Fruit fly (Drosophila melanogaster) whole organism, embryonic: ENCODE measurements around the gene CG44000.
A peak's percentile ranks its signal among the peaks of the same experiment; 100 is the strongest.

Source experiments
- CG10366 ChIP-seq: fragments of 200-800 bp; sonication (Bioruptor generic); IDR thresholded peaks from 2 replicates; pipeline ENCODE4 v1.3.6; 2022; ENCODE audit warnings: missing biosample characterization, missing genetic modification characterization
- CG10565 ChIP-seq: fragments of 200-800 bp; sonication (Bioruptor generic); optimal IDR thresholded peaks from 3 replicates; lab custom pipeline; 2016; ENCODE audit warnings: missing biosample characterization, mild to moderate bottlenecking, missing genetic modification characterization
- CG10654 ChIP-seq: fragments of 200-800 bp; sonication (Bioruptor generic); optimal IDR thresholded peaks from 2 replicates; lab custom pipeline; 2016; ENCODE audit warnings: missing biosample characterization, missing genetic modification characterization
- CG12942 ChIP-seq: fragments of 200-800 bp; sonication (Bioruptor generic); optimal IDR thresholded peaks from 3 replicates; lab custom pipeline; 2016; ENCODE audit warnings: missing biosample characterization, missing genetic modification characterization
- CG14965 ChIP-seq: fragments of 200-800 bp; sonication (Bioruptor generic); optimal IDR thresholded peaks from 2 replicates; lab custom pipeline; 2016; ENCODE audit warnings: missing biosample characterization, missing genetic modification characterization, borderline replicate concordance
- CG15514 ChIP-seq: fragments of 200-800 bp; sonication (Bioruptor generic); optimal IDR thresholded peaks from 3 replicates; lab custom pipeline; 2017; ENCODE audit warnings: missing biosample characterization, missing genetic modification characterization, mild to moderate bottlenecking, moderate library complexity, missing genetic modification reagents
- CG15601 ChIP-seq: fragments of 200-800 bp; sonication (Bioruptor generic); optimal IDR thresholded peaks from 3 replicates; lab custom pipeline; 2019; ENCODE audit warnings: missing biosample characterization, mild to moderate bottlenecking, missing genetic modification characterization, moderate library complexity
- CG2875 ChIP-seq: fragments of 200-800 bp; sonication (Bioruptor generic); optimal IDR thresholded peaks from 2 replicates; lab custom pipeline; 2017; ENCODE audit warnings: missing biosample characterization, mild to moderate bottlenecking, missing genetic modification characterization, missing genetic modification reagents
- CG3065 ChIP-seq: fragments of 200-800 bp; sonication (Bioruptor generic); optimal IDR thresholded peaks from 2 replicates; lab custom pipeline; 2016; ENCODE audit warnings: missing biosample characterization, missing genetic modification characterization
- CG3407 ChIP-seq: fragments of 200-800 bp; sonication (Bioruptor generic); optimal IDR thresholded peaks from 2 replicates; lab custom pipeline; 2018; ENCODE audit warnings: missing biosample characterization, mild to moderate bottlenecking, missing genetic modification characterization
- CG3726 ChIP-seq: fragments of 200-800 bp; sonication (Bioruptor generic); IDR thresholded peaks from 3 replicates; pipeline ENCODE4, ENCODE4 v1.3.6; 2022; ENCODE audit warnings: missing biosample characterization, missing genetic modification characterization
- CG4360 ChIP-seq: fragments of 200-800 bp; sonication (Bioruptor generic); IDR thresholded peaks from 2 replicates; pipeline ENCODE4 v1.3.6; 2022; ENCODE audit warnings: missing biosample characterization, missing genetic modification characterization
- CG4854 ChIP-seq: fragments of 200-800 bp; sonication (Bioruptor generic); optimal IDR thresholded peaks from 2 replicates; lab custom pipeline; 2016; ENCODE audit warnings: missing biosample characterization, missing genetic modification characterization, inconsistent platforms
- CG6175 ChIP-seq: fragments of 200-800 bp; sonication (Bioruptor generic); IDR thresholded peaks from 3 replicates; pipeline ENCODE4 v1.3.6; 2022; ENCODE audit warnings: missing biosample characterization, missing genetic modification characterization
- CG6689 ChIP-seq: fragments of 200-800 bp; sonication (Bioruptor generic); IDR thresholded peaks from 2 replicates; pipeline ENCODE4 v1.3.6; 2022; ENCODE audit warnings: missing biosample characterization, missing genetic modification characterization
- CG7786 ChIP-seq: fragments of 200-800 bp; sonication (Bioruptor generic); optimal IDR thresholded peaks from 2 replicates; lab custom pipeline; 2016; ENCODE audit warnings: missing biosample characterization, missing genetic modification characterization
- Dip3 ChIP-seq: fragments of 200-800 bp; sonication (Bioruptor generic); optimal IDR thresholded peaks from 3 replicates; lab custom pipeline; 2016; ENCODE audit warnings: missing biosample characterization, missing genetic modification characterization
- Drgx ChIP-seq: fragments of 200-800 bp; sonication (Bioruptor generic); IDR thresholded peaks from 2 replicates; pipeline ENCODE4 v1.3.6; 2022; ENCODE audit warnings: missing biosample characterization, missing genetic modification characterization
- Ets97D ChIP-seq: fragments of 200-800 bp; sonication (Bioruptor generic); optimal IDR thresholded peaks from 3 replicates; lab custom pipeline; 2016; ENCODE audit warnings: missing biosample characterization, missing genetic modification characterization
- Fer1 ChIP-seq: fragments of 200-800 bp; sonication (Bioruptor generic); optimal IDR thresholded peaks from 2 replicates; lab custom pipeline; 2017; ENCODE audit warnings: missing biosample characterization, mild to moderate bottlenecking, missing genetic modification characterization
- Fer2 ChIP-seq: fragments of 200-800 bp; sonication (Bioruptor generic); optimal IDR thresholded peaks from 2 replicates; lab custom pipeline; 2018; ENCODE audit warnings: missing biosample characterization, mild to moderate bottlenecking, missing genetic modification characterization, moderate library complexity
- HHEX ChIP-seq: fragments of 200-800 bp; sonication (Bioruptor generic); optimal IDR thresholded peaks from 3 replicates; lab custom pipeline; 2017; ENCODE audit warnings: missing biosample characterization, mild to moderate bottlenecking, missing genetic modification characterization, missing genetic modification reagents
- Hr51 ChIP-seq, 2 experiments: fragments of 200-800 bp; sonication (Bioruptor generic); optimal IDR thresholded peaks; 2 replicates in 1 of 2; 3 replicates in 1 of 2; lab custom pipeline; 2016 to 2018; ENCODE audit warnings: missing biosample characterization in 2 of 2, missing genetic modification characterization in 2 of 2, mild to moderate bottlenecking in 1 of 2, moderate library complexity in 1 of 2
- Jarid2 ChIP-seq: fragments of 200-800 bp; sonication (Bioruptor generic); optimal IDR thresholded peaks from 3 replicates; lab custom pipeline; 2017; ENCODE audit warnings: mild to moderate bottlenecking, missing biosample characterization, missing genetic modification reagents, missing genetic modification characterization
- Mrtf ChIP-seq: fragments of 200-800 bp; sonication (Bioruptor generic); IDR thresholded peaks from 3 replicates; pipeline ENCODE4 v1.3.6; 2022; ENCODE audit warnings: missing biosample characterization, missing genetic modification characterization
- NC2β ChIP-seq: fragments of 200-800 bp; sonication (Bioruptor generic); optimal IDR thresholded peaks from 2 replicates; lab custom pipeline; 2016; ENCODE audit warnings: missing biosample characterization, missing genetic modification characterization
- Rfx ChIP-seq: fragments of 200-800 bp; sonication (Bioruptor generic); IDR thresholded peaks from 2 replicates; pipeline ENCODE4 v1.3.6; 2022; ENCODE audit warnings: missing biosample characterization, missing genetic modification characterization
- Sox100B ChIP-seq: fragments of 200-800 bp; sonication (Bioruptor generic); optimal IDR thresholded peaks from 3 replicates; lab custom pipeline; 2018; ENCODE audit warnings: missing biosample characterization, mild to moderate bottlenecking, missing genetic modification characterization
- Sry-δ ChIP-seq: fragments of 200-800 bp; sonication (Bioruptor generic); optimal IDR thresholded peaks from 2 replicates; lab custom pipeline; 2016; ENCODE audit warnings: missing biosample characterization, missing genetic modification characterization
- Tbp ChIP-seq: fragments of >200 bp; optimal IDR thresholded peaks from 2 replicates; lab custom pipeline; 2018; ENCODE audit warnings: missing biosample characterization, missing genetic modification characterization
- ash1 ChIP-seq: fragments of 200-800 bp; sonication (Bioruptor generic); optimal IDR thresholded peaks from 2 replicates; lab custom pipeline; 2018; ENCODE audit warnings: missing biosample characterization, mild to moderate bottlenecking, missing genetic modification characterization
- caup ChIP-seq: fragments of 200-800 bp; sonication (Bioruptor generic); optimal IDR thresholded peaks from 3 replicates; lab custom pipeline; 2017; ENCODE audit warnings: missing biosample characterization, mild to moderate bottlenecking, missing genetic modification characterization, moderate library complexity; ENCODE audit not compliant: severe bottlenecking
- crc ChIP-seq: fragments of 200-800 bp; sonication (Bioruptor generic); optimal IDR thresholded peaks from 2 replicates; lab custom pipeline; 2016; ENCODE audit warnings: missing biosample characterization, missing genetic modification characterization
- dimm ChIP-seq: fragments of 200-800 bp; sonication (Bioruptor generic); IDR thresholded peaks from 2 replicates; pipeline ENCODE4 v1.3.6; 2022; ENCODE audit warnings: missing biosample characterization, missing genetic modification characterization
- disco-r ChIP-seq: fragments of 200-800 bp; sonication (Bioruptor generic); optimal IDR thresholded peaks from 2 replicates; lab custom pipeline; 2016; ENCODE audit warnings: missing biosample characterization, missing genetic modification characterization
- dpn ChIP-seq, 2 experiments: fragments of 200-800 bp; sonication (Bioruptor generic); optimal IDR thresholded peaks; 3 replicates each; lab custom pipeline; 2016; ENCODE audit warnings: missing biosample characterization in 2 of 2, missing genetic modification characterization in 2 of 2
- fd3F ChIP-seq: fragments of 200-800 bp; sonication (Bioruptor generic); optimal IDR thresholded peaks from 2 replicates; lab custom pipeline; 2018; ENCODE audit warnings: missing biosample characterization, mild to moderate bottlenecking, missing genetic modification characterization, moderate library complexity
- hbn ChIP-seq: fragments of 200-800 bp; sonication (Bioruptor generic); IDR thresholded peaks from 2 replicates; pipeline ENCODE4 v1.3.6; 2022; ENCODE audit warnings: missing biosample characterization, missing genetic modification characterization; ENCODE audit not compliant: partially characterized antibody
- insv ChIP-seq, 2 experiments: fragments of 200-800 bp; sonication (Bioruptor generic); optimal IDR thresholded peaks; 3 replicates each; lab custom pipeline; 2016 to 2018; ENCODE audit warnings: missing biosample characterization in 2 of 2, missing genetic modification characterization in 2 of 2
- jumu ChIP-seq: fragments of 200-800 bp; sonication (Bioruptor generic); optimal IDR thresholded peaks from 3 replicates; lab custom pipeline; 2016; ENCODE audit warnings: missing biosample characterization, missing genetic modification characterization
- nom ChIP-seq: fragments of 200-800 bp; sonication (Bioruptor generic); optimal IDR thresholded peaks from 2 replicates; lab custom pipeline; 2017; ENCODE audit warnings: missing biosample characterization, missing genetic modification characterization, mild to moderate bottlenecking, moderate library complexity, missing genetic modification reagents
- odd ChIP-seq: fragments of 200-800 bp; sonication (Bioruptor generic); optimal IDR thresholded peaks from 2 replicates; lab custom pipeline; 2017; ENCODE audit warnings: missing biosample characterization, mild to moderate bottlenecking, missing genetic modification characterization
- onecut ChIP-seq: fragments of 200-800 bp; sonication (Bioruptor generic); IDR thresholded peaks from 2 replicates; pipeline ENCODE4 v1.3.6; 2022; ENCODE audit warnings: missing biosample characterization, missing genetic modification characterization
- pb ChIP-seq: fragments of 200-800 bp; sonication (Bioruptor generic); optimal IDR thresholded peaks from 3 replicates; lab custom pipeline; 2016; ENCODE audit warnings: missing biosample characterization, missing genetic modification characterization
- pho ChIP-seq: fragments of 200-800 bp; sonication (Bioruptor generic); optimal IDR thresholded peaks from 2 replicates; lab custom pipeline; 2016; ENCODE audit warnings: missing biosample characterization, missing genetic modification characterization
- repo ChIP-seq: fragments of 200-800 bp; sonication (Bioruptor generic); optimal IDR thresholded peaks from 2 replicates; lab custom pipeline; 2016; ENCODE audit warnings: missing biosample characterization, missing genetic modification characterization
- scrt ChIP-seq: fragments of 200-800 bp; sonication (Bioruptor generic); optimal IDR thresholded peaks from 2 replicates; lab custom pipeline; 2018; ENCODE audit warnings: missing biosample characterization, mild to moderate bottlenecking, missing genetic modification characterization, moderate library complexity
- sisA ChIP-seq: fragments of 200-800 bp; sonication (Bioruptor generic); IDR thresholded peaks from 2 replicates; pipeline ENCODE4 v1.3.6; 2022; ENCODE audit warnings: missing biosample characterization, missing genetic modification characterization
- vfl ChIP-seq: fragments of 200-800 bp; sonication (Bioruptor generic); optimal IDR thresholded peaks from 2 replicates; lab custom pipeline; 2016; ENCODE audit warnings: missing biosample characterization, missing genetic modification characterization
- yki ChIP-seq: fragments of >200 bp; optimal IDR thresholded peaks from 3 replicates; lab custom pipeline; 2018

CG44000 gene

DNA sequence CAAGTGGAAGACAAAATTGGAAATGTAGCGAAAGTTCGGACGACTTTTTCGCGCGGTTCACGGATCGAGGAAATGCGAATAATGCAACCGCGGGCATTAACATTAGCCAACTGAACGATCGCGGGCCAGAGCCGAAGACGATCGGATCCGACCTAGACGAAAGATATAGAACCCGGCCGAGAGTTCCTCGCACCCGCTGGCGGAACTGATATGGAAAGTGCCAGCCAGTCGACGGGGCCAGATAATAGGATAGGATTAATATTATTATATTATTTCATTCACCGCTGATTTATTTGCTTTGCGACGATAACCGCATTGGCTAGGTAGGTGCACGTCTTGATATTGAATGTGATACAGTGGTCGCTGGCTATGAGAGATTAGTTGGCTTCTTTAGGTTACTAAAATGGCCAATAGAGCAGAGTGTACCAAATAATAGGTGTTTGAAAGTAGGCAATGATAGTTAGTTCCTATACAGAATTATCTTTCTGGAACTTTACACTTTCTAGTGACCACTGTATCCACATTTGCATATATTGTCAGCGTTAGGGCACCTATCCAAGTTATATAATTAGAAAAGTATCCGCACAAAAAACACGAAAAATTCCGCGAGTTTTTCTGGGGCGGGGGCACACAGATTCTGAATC, 43.6 kb upstream of the CG44000 start (continued):
- TF ChIP-seq disco-r (GFP tag; lab: Kevin White, UChicago) = no peak
- TF ChIP-seq ash1 (GFP tag; lab: Kevin White, UChicago) = no peak
- peak; percentile 41 for TF ChIP-seq odd (GFP tag; lab: Kevin White, UChicago)
- TF ChIP-seq dimm = 0 out of 2 replicates have a peak, but pooled peaks have one; percentile 25
- TF ChIP-seq insv (GFP tag; optimal IDR thresholded peaks at IDR 0.05; lab: Kevin White, UChicago) = no peak
- peak; percentile 58 for TF ChIP-seq fd3F (GFP tag; lab: Kevin White, UChicago)
- TF ChIP-seq CG3407 (GFP tag; lab: Kevin White, UChicago) = no peak
- no peak for TF ChIP-seq pb (GFP tag; lab: Kevin White, UChicago)
- TF ChIP-seq Sry-δ (GFP tag; lab: Kevin White, UChicago) = peak; percentile 10
- peak; percentile 21 for TF ChIP-seq CG10654 (GFP tag; lab: Kevin White, UChicago)
- peak; percentile 19 for TF ChIP-seq vfl (GFP tag; lab: Kevin White, UChicago)
- peak; percentile 76 for TF ChIP-seq CG6689 (GFP tag; lab: Robert Waterston, UW)
- TF ChIP-seq yki (lab: Kevin White, UChicago) = no peak
- TF ChIP-seq sisA = peak; percentile 78
- peak; percentile 30 for TF ChIP-seq Sox100B (GFP tag; lab: Kevin White, UChicago)
- no peak for TF ChIP-seq NC2β (GFP tag; lab: Kevin White, UChicago)
- no peak for TF ChIP-seq hbn (GFP tag; lab: Robert Waterston, UW)
- TF ChIP-seq HHEX (GFP tag; lab: Kevin White, UChicago) = peak; percentile 46
- TF ChIP-seq CG15514 (GFP tag; lab: Kevin White, UChicago) = peak; percentile 25
- no peak for TF ChIP-seq CG10565 (GFP tag; lab: Kevin White, UChicago)
- 0 out of 3 replicates have a peak, but pooled peaks have one; percentile 51 for TF ChIP-seq CG3726
- peak; percentile 67 to 75 for TF ChIP-seq dpn (GFP tag; optimal IDR thresholded peaks at IDR 0.05; lab: Kevin White, UChicago)
- TF ChIP-seq Dip3 = peak; percentile 62
- no peak for TF ChIP-seq CG2875
- peak; percentile 35 for TF ChIP-seq repo (GFP tag; lab: Kevin White, UChicago)
- no peak for TF ChIP-seq nom (GFP tag; lab: Kevin White, UChicago)
- TF ChIP-seq Tbp (GFP tag; lab: Kevin White, UChicago) = no peak
- TF ChIP-seq CG15601 (tag; lab: Kevin White, UChicago) = peak; percentile 43
- peak; percentile 2 for TF ChIP-seq pho (GFP tag; lab: Kevin White, UChicago)
- peak; percentile 77; the same call in 2 of the 3 replicates for TF ChIP-seq Mrtf (GFP tag; lab: Robert Waterston, UW)
- no peak for TF ChIP-seq CG14965
- peak; percentile 40 for TF ChIP-seq Fer2 (tag; lab: Kevin White, UChicago)
- TF ChIP-seq CG4854 = no peak
- no peak for TF ChIP-seq Ets97D (GFP tag; lab: Kevin White, UChicago)
- no peak for TF ChIP-seq CG4360
- peak; percentile 41 for TF ChIP-seq Fer1 (GFP tag; lab: Kevin White, UChicago)
- peak; percentile 40 for TF ChIP-seq CG12942
- peak; percentile 32 for TF ChIP-seq crc (GFP tag; lab: Kevin White, UChicago)
- no peak for TF ChIP-seq Jarid2
- peak; percentile 58 for TF ChIP-seq CG7786 (GFP tag; lab: Kevin White, UChicago)
- TF ChIP-seq CG6175 (GFP tag; lab: Robert Waterston, UW) = 0 out of 3 replicates have a peak, but pooled peaks have one; percentile 48
- no peak for TF ChIP-seq CG3065
- TF ChIP-seq jumu (GFP tag; lab: Kevin White, UChicago) = peak; percentile 48
- TF ChIP-seq scrt (GFP tag; lab: Kevin White, UChicago) = peak; percentile 52
- peak; percentile 41 for TF ChIP-seq caup
- TF ChIP-seq Drgx (GFP tag; lab: Robert Waterston, UW) = peak; percentile 90
- TF ChIP-seq CG10366 (GFP tag; lab: Robert Waterston, UW) = peak; percentile 69
- peak; percentile 86 for TF ChIP-seq Rfx (GFP tag; lab: Robert Waterston, UW)
- peak; percentile 36 to 64 for TF ChIP-seq Hr51 (GFP tag; optimal IDR thresholded peaks at IDR 0.05; lab: Kevin White, UChicago)
- peak; percentile 45 for TF ChIP-seq onecut (GFP tag; lab: Robert Waterston, UW)
